Fruit fly (Drosophila melanogaster) Kc167 (cell line): ENCODE data around the gene CG10969.

ENCODE experiments used
- Myc ChIP-seq: fragments of >200 bp; optimal IDR thresholded peaks from 2 replicates; lab custom pipeline; 2017; ENCODE audit warnings: missing external identifiers
- Sin3A ChIP-seq: fragments of >200 bp; optimal IDR thresholded peaks from 2 replicates; lab custom pipeline; 2018; ENCODE audit warnings: missing external identifiers
- h ChIP-seq: fragments of >200 bp; optimal IDR thresholded peaks from 3 replicates; lab custom pipeline; 2018; ENCODE audit warnings: missing external identifiers
- insv ChIP-seq: fragments of >200 bp; optimal IDR thresholded peaks from 3 replicates; lab custom pipeline; 2018; ENCODE audit warnings: missing external identifiers

DNA sequence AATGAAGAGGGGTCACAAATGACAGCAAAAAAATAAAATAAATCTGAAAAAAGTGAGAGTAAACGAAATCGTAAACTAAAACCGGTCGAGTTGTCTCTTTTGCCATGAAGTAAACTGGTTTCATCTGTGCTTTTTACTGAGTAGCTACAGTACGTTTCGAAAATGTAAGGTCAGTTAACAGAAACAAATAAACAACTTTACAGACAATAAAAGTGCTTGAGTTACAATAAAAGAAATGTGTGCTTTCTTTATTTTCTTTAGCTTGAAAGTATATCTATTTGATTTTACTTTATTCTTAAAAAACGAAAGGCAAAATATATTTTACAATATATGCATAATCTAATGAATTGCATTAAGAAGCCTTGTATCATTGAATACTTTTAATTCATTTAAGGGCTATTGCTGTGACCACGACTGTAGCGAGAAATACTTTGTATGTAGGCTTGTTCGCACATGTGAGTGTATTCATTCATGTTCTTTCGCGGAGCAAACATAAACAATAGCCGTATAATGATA lies 12.1 kb upstream of the CG10969 start:
- TF ChIP-seq insv (lab: Kevin White, UChicago), result no peak
- TF ChIP-seq Myc (lab: Kevin White, UChicago), result no peak
- TF ChIP-seq h (lab: Kevin White, UChicago), result no peak
- no peak for TF ChIP-seq Sin3A (lab: Kevin White, UChicago)
